Worm (Caenorhabditis elegans) whole organism, L1 larva: ENCODE measurements around the gene C50E10.2.
"Not testable (repeated sequence)": the region's sequence is repeated elsewhere in the genome, so short reads cannot be mapped to it uniquely, and the experiment has no call there.

Source experiments
- C04F5.9 ChIP-seq: sonication (generic microtip); optimal IDR thresholded peaks from 2 replicates; lab custom pipeline; 2016; ENCODE audit warnings: missing genetic modification characterization, missing compliant biosample characterization
- F16B12.6 ChIP-seq: fragments of 150-350 bp; optimal IDR thresholded peaks from 2 replicates; lab custom pipeline; 2014; ENCODE audit warnings: missing biosample characterization, missing genetic modification characterization
- alr-1 ChIP-seq: fragments of 200-800 bp; sonication (Bioruptor generic); optimal IDR thresholded peaks from 2 replicates; lab custom pipeline; 2018; ENCODE audit warnings: borderline replicate concordance, mild to moderate bottlenecking, missing genetic modification characterization, missing compliant biosample characterization
- ceh-63 ChIP-seq: fragments of 200-800 bp; sonication (Bioruptor generic); optimal IDR thresholded peaks from 2 replicates; lab custom pipeline; 2018; ENCODE audit warnings: mild to moderate bottlenecking, missing genetic modification characterization, missing compliant biosample characterization
- ceh-82 ChIP-seq, 3 experiments: fragments of 150-350 bp in 1 of 3; sonication (generic microtip) in 2 of 3; optimal IDR thresholded peaks; 2 replicates each; lab custom pipeline; 2014 to 2017; ENCODE audit warnings: missing biosample characterization in 3 of 3, missing genetic modification characterization in 3 of 3
- dpl-1 ChIP-seq, 3 experiments: fragments of 150-350 bp in 2 of 3; sonication (generic microtip) in 1 of 3; optimal IDR thresholded peaks; 2 replicates each; lab custom pipeline; 2014 to 2017; ENCODE audit warnings: missing biosample characterization in 3 of 3, missing genetic modification characterization in 3 of 3, missing genetic modification reagents in 3 of 3
- dsc-1 ChIP-seq: sonication (generic microtip); optimal IDR thresholded peaks from 2 replicates; lab custom pipeline; 2016; ENCODE audit warnings: mild to moderate bottlenecking, missing genetic modification characterization, missing compliant biosample characterization
- efl-1 ChIP-seq, 4 experiments: fragments of 150-350 bp; optimal IDR thresholded peaks in 3 of 4; peaks in 1 of 4; 1 replicate in 1 of 4; 2 replicates in 3 of 4; lab custom pipeline; 2014; ENCODE audit warnings: missing biosample characterization in 2 of 4, missing genetic modification characterization in 2 of 4, missing genetic modification reagents in 2 of 4
- egl-27 ChIP-seq, 2 experiments: fragments of 150-350 bp in 1 of 2; sonication (generic microtip); optimal IDR thresholded peaks; 3 replicates each; lab custom pipeline; 2017 to 2018; ENCODE audit warnings: missing biosample characterization in 2 of 2, missing genetic modification characterization in 2 of 2, missing genetic modification reagents in 2 of 2
- elt-2 ChIP-seq: sonication (generic microtip); optimal IDR thresholded peaks from 2 replicates; lab custom pipeline; 2016; ENCODE audit warnings: missing genetic modification characterization, mild to moderate bottlenecking, inconsistent platforms, missing compliant biosample characterization, missing genetic modification reagents
- fkh-10 ChIP-seq: sonication (generic microtip); optimal IDR thresholded peaks from 2 replicates; lab custom pipeline; 2017; ENCODE audit warnings: missing biosample characterization, missing genetic modification reagents, missing genetic modification characterization
- fos-1 ChIP-seq: fragments of 150-350 bp; optimal IDR thresholded peaks from 2 replicates; lab custom pipeline; 2014; ENCODE audit warnings: missing biosample characterization, missing genetic modification characterization
- irx-1 ChIP-seq: sonication (generic microtip); optimal IDR thresholded peaks from 2 replicates; lab custom pipeline; 2016; ENCODE audit warnings: missing genetic modification characterization, missing compliant biosample characterization
- jun-1 ChIP-seq: fragments of 150-350 bp; optimal IDR thresholded peaks from 2 replicates; lab custom pipeline; 2014; ENCODE audit warnings: missing biosample characterization, missing genetic modification reagents, missing genetic modification characterization
- lin-14 ChIP-seq: fragments of 200-800 bp; sonication (Bioruptor generic); optimal IDR thresholded peaks from 2 replicates; lab custom pipeline; 2018; ENCODE audit warnings: mild to moderate bottlenecking, missing genetic modification characterization, moderate library complexity, missing compliant biosample characterization
- lin-15B ChIP-seq: fragments of 150-350 bp; sonication (generic microtip); optimal IDR thresholded peaks from 3 replicates; lab custom pipeline; 2014; ENCODE audit warnings: missing biosample characterization, missing genetic modification characterization
- lin-35 ChIP-seq, 2 experiments: fragments of 150-350 bp; optimal IDR thresholded peaks; 2 replicates each; lab custom pipeline; 2014; ENCODE audit warnings: missing biosample characterization in 2 of 2, missing genetic modification characterization in 2 of 2, missing genetic modification reagents in 2 of 2
- mep-1 ChIP-seq: fragments of 150-350 bp; optimal IDR thresholded peaks from 2 replicates; lab custom pipeline; 2014; ENCODE audit warnings: missing biosample characterization, missing genetic modification characterization
- nhr-12 ChIP-seq: sonication (generic microtip); optimal IDR thresholded peaks from 2 replicates; lab custom pipeline; 2017; ENCODE audit warnings: missing biosample characterization, missing genetic modification characterization
- nhr-19 ChIP-seq: fragments of 200-800 bp; sonication (Bioruptor generic); conservative IDR thresholded peaks from 2 replicates; pipeline ENCODE4 v1.3.6; 2022; ENCODE audit warnings: missing genetic modification characterization, missing compliant biosample characterization
- nhr-20 ChIP-seq: sonication (generic microtip); optimal IDR thresholded peaks from 2 replicates; lab custom pipeline; 2016; ENCODE audit warnings: mild to moderate bottlenecking, missing genetic modification characterization, missing compliant biosample characterization
- nhr-237 ChIP-seq: fragments of 150-350 bp; optimal IDR thresholded peaks from 2 replicates; lab custom pipeline; 2014; ENCODE audit warnings: missing biosample characterization, missing genetic modification characterization
- nhr-28 ChIP-seq: fragments of 150-350 bp; optimal IDR thresholded peaks from 2 replicates; lab custom pipeline; 2014; ENCODE audit warnings: missing biosample characterization, missing genetic modification characterization
- nhr-47 ChIP-seq: sonication (generic microtip); optimal IDR thresholded peaks from 2 replicates; lab custom pipeline; 2016; ENCODE audit warnings: mild to moderate bottlenecking, missing genetic modification characterization, moderate library complexity, missing compliant biosample characterization
- nhr-71 ChIP-seq: sonication (generic microtip); optimal IDR thresholded peaks from 2 replicates; lab custom pipeline; 2016; ENCODE audit warnings: mild to moderate bottlenecking, missing genetic modification characterization, moderate library complexity, missing compliant biosample characterization
- nhr-76 ChIP-seq: sonication (generic microtip); optimal IDR thresholded peaks from 2 replicates; lab custom pipeline; 2017; ENCODE audit warnings: missing biosample characterization, missing genetic modification characterization
- pax-3 ChIP-seq: fragments of 200-800 bp; sonication (Bioruptor generic); optimal IDR thresholded peaks from 2 replicates; lab custom pipeline; 2018; ENCODE audit warnings: mild to moderate bottlenecking, missing genetic modification characterization, moderate library complexity, missing compliant biosample characterization
- rnt-1 ChIP-seq: sonication (generic microtip); optimal IDR thresholded peaks from 2 replicates; lab custom pipeline; 2016; ENCODE audit warnings: mild to moderate bottlenecking, missing genetic modification characterization, moderate library complexity, missing compliant biosample characterization
- snpc-4 ChIP-seq: fragments of 150-350 bp; optimal IDR thresholded peaks from 2 replicates; lab custom pipeline; 2014; ENCODE audit warnings: missing biosample characterization, missing genetic modification characterization
- tbx-2 ChIP-seq: sonication (generic microtip); optimal IDR thresholded peaks from 2 replicates; lab custom pipeline; 2016; ENCODE audit warnings: missing genetic modification characterization, missing compliant biosample characterization
- vab-15 ChIP-seq: sonication (generic microtip); optimal IDR thresholded peaks from 2 replicates; lab custom pipeline; 2017; ENCODE audit warnings: missing genotype, mild to moderate bottlenecking, missing genetic modification characterization, missing compliant biosample characterization
- xbp-1 ChIP-seq: sonication (generic microtip); optimal IDR thresholded peaks from 2 replicates; lab custom pipeline; 2016; ENCODE audit warnings: missing genetic modification characterization, missing compliant biosample characterization
- zag-1 ChIP-seq: fragments of 150-350 bp; optimal IDR thresholded peaks from 2 replicates; lab custom pipeline; 2014; ENCODE audit warnings: missing biosample characterization, missing genetic modification characterization
- zip-4 ChIP-seq: fragments of 200-800 bp; sonication (Bioruptor generic); optimal IDR thresholded peaks from 2 replicates; lab custom pipeline; 2018; ENCODE audit warnings: mild to moderate bottlenecking, missing genetic modification characterization, moderate library complexity, missing compliant biosample characterization
- ztf-4 ChIP-seq: fragments of 150-350 bp; optimal IDR thresholded peaks from 2 replicates; lab custom pipeline; 2014; ENCODE audit warnings: missing biosample characterization, missing genetic modification characterization

The C50E10.2 gene

ce11 chrII:12323305-12323704 lies 13.8 kb upstream of the C50E10.2 start, which contains the start of gene sre-53:
TSS of gene sre-53 (minus strand) at chrII:12323405.
- TF ChIP-seq rnt-1 (tag; lab: Kevin White, UChicago) (no peak), vab-15 (tag; lab: Kevin White, UChicago) (no peak), lin-15B (no peak), ceh-63 (GFP tag; lab: Kevin White, UChicago) (no peak), pax-3 (no peak), elt-2 (tag; lab: Kevin White, UChicago) (no peak), nhr-12 (tag; lab: Kevin White, UChicago) (no peak), nhr-237 (tag; lab: Kevin White, UChicago) (no peak), nhr-28 (tag; lab: Kevin White, UChicago) (no peak), F16B12.6 (tag; lab: Kevin White, UChicago) (no peak), tbx-2 (tag; lab: Kevin White, UChicago) (no peak), nhr-20 (no peak), C04F5.9 (tag; lab: Kevin White, UChicago) (no peak), snpc-4 (tag; lab: Kevin White, UChicago) (no peak), xbp-1 (tag; lab: Kevin White, UChicago) (no peak), fos-1 (no peak), ztf-4 (tag; lab: Kevin White, UChicago) (no peak), egl-27 (tag; optimal IDR thresholded peaks at IDR 0.05; lab: Kevin White, UChicago) (no peak), ceh-82 (tag; optimal IDR thresholded peaks at IDR 0.05; lab: Kevin White, UChicago) (no peak), efl-1 (optimal IDR thresholded peaks at IDR 0.05; lab: Kevin White, UChicago) (no peak), efl-1 (GFP tag; optimal IDR thresholded peaks at IDR 0.05 in 1 of 2; lab: Kevin White, UChicago) (no peak)
- TF ChIP-seq, all 84 proteins: peak for 0

- not testable (repeated sequence) for TF ChIP-seq jun-1; nhr-71 (tag; lab: Kevin White, UChicago); dsc-1 (tag; lab: Kevin White, UChicago)
These were observed 9.0 kb upstream of the C50E10.2 start, which contains the start of gene sre-49 for ce11 chrII:12318541-12318940. TSS of gene sre-49 (plus strand) at chrII:12318841.

ce11 chrII:12311560-12311959 lies 2.0 kb upstream of the C50E10.2 start, which contains the start of gene sre-51:
TSS of gene sre-51 (plus strand) at chrII:12311860.
- TF ChIP-seq dpl-1 (GFP tag; optimal IDR thresholded peaks at IDR 0.05; lab: Kevin White, UChicago) (no peak), lin-14 (no peak), vab-15 (tag; lab: Kevin White, UChicago) (no peak), snpc-4 (tag; lab: Kevin White, UChicago) (no peak), irx-1 (no peak), alr-1 (tag; lab: Kevin White, UChicago) (no peak), zip-4 (GFP tag; lab: Kevin White, UChicago) (no peak), nhr-47 (tag; lab: Kevin White, UChicago) (no peak), nhr-19 (GFP tag; lab: Robert Waterston, UW) (no peak), rnt-1 (tag; lab: Kevin White, UChicago) (no peak), nhr-76 (tag; lab: Kevin White, UChicago) (no peak), zag-1 (tag; lab: Kevin White, UChicago) (no peak), efl-1 (optimal IDR thresholded peaks at IDR 0.05; lab: Kevin White, UChicago) (no peak), efl-1 (GFP tag; optimal IDR thresholded peaks at IDR 0.05 in 1 of 2; lab: Kevin White, UChicago) (no peak), nhr-71 (tag; lab: Kevin White, UChicago) (no peak)

ce11 chrII:12303142-12303541 lies 6.4 kb downstream of the C50E10.2 start, which contains the start of gene sre-50:
TSS of gene sre-50 (plus strand) at chrII:12303525.
- TF ChIP-seq mep-1 (tag; lab: Kevin White, UChicago) (no peak), lin-35 (GFP tag; optimal IDR thresholded peaks at IDR 0.05; lab: Kevin White, UChicago) (no peak), fkh-10 (GFP tag; lab: Kevin White, UChicago) (no peak), nhr-237 (tag; lab: Kevin White, UChicago) (no peak)
- TF ChIP-seq, all 84 proteins: peak for 0
